Fruit fly (Drosophila melanogaster) whole organism: Measurements from ENCODE around the gene CG3119.

Experiments used
- CG8478 ChIP-seq: fragments of >200 bp; optimal IDR thresholded peaks from 2 replicates; lab custom pipeline; 2018; ENCODE audit warnings: inconsistent platforms
- Dll ChIP-seq: fragments of >200 bp; optimal IDR thresholded peaks from 2 replicates; lab custom pipeline; 2017
- EcR ChIP-seq, 2 experiments: fragments of >200 bp; optimal IDR thresholded peaks; 2 replicates each; lab custom pipeline; 2017; ENCODE audit warnings: missing biosample characterization in 2 of 2, missing genetic modification characterization in 2 of 2, missing genetic modification reagents in 2 of 2
- pan ChIP-seq: fragments of >200 bp; optimal IDR thresholded peaks from 2 replicates; lab custom pipeline; 2017
- psq ChIP-seq: fragments of >200 bp; optimal IDR thresholded peaks from 2 replicates; lab custom pipeline; 2017
- usp ChIP-seq: fragments of >200 bp; optimal IDR thresholded peaks from 2 replicates; lab custom pipeline; 2017; ENCODE audit warnings: missing biosample characterization, missing genetic modification characterization, mixed read lengths

Gene CG3119

DNA sequence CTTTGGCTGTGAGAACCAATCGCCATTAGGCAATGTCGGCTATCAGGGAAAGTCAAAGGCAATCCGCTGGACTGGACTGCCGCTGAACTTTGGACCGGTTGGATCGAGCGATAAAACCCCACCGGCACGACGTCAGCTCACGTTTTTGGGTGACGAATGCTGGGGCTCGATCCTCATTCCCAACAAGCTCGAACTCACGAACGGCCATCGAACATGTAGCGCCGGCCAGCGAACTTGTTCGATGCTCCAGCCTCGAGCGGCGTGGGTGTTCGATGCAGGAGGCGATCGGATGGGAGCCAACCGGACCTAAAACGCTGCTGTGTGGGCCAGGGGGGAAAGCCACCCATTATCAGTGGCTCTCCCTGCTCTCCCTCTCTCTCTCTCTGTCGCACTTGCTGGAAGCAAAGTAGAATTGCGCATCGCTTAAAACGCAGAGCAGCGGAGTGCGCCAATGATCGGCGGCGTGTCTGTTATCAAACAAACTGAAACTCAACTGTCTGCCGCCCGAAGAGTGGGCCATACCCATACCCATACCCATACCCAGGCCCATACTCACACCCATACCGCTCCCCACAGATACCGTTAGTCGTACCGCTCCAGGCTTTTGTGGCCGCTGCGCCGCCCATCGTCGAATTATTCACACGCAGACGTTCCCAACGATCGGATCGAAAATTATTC is 32.9 kb downstream of the CG3119 start, which contains the start of gene daw:
TSS of gene daw (plus strand) at position 628 of the 678 bp plus-strand sequence.
- no peak for TF ChIP-seq usp (GFP tag; lab: Kevin White, UChicago)
- TF ChIP-seq Dll (lab: Kevin White, UChicago), result peak; percentile 8

DNA sequence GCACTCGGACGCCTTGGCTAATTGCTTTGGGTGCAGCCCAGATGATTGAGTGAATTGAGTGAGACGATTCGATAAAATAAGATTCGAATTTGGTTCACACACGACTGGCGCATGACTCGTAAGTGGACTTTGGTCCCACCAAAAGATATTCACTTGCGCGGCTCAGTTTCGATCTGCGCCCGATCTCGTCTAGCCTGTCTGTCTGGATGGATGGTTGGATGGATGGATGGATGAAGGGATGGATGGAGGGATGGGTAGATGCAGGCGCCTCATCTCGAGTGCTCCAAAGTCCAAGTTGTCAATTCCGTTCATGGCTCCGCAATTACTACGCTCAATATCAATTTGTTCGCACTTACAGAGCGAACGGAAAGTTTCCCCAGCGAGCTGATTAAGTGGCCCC is 35.1 kb downstream of the CG3119 start:
- no peak for TF ChIP-seq Dll (lab: Kevin White, UChicago)
- no peak for TF ChIP-seq EcR (GFP tag; optimal IDR thresholded peaks at IDR 0.05; lab: Kevin White, UChicago)
- TF ChIP-seq pan (lab: Kevin White, UChicago), result no peak
- TF ChIP-seq usp (GFP tag; lab: Kevin White, UChicago), result no peak
- no peak for TF ChIP-seq psq (lab: Kevin White, UChicago)
- no peak for TF ChIP-seq CG8478

DNA sequence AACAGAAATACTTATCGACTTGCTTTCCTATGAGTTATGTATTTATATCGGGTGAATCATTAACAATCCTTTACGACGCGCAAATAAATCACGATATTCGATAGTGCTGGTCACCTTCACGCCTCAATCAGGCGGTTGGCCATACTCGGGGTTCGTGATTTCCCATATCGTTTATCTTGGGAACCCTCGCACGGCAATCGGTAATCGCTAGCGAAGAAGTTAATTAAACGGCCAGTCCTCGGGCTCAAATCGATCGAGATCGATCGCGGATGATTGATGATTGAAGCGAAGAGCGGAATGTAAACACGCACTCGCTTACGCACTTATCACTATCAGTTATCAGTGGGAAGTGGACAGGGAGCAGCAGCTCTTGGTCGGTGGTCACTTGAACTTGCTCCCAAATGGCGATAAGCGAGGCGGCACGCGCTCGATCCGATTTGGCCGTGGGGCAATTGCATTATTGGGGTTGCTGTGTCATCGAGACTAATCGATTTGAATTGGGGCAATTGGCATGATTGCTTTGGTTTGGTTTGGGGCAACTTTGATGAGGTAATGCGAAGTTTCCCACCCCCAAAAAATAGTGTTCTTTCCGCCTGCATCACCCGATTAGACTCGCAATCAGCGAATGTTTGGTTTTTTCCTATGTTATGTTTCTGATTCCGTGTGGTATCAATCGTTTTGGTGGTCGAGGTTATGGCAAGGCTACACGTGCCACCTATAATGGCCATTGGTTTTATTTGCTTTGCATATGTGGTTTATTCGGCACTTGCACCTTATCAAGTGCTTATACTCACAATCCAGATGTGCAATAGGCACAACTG is 36.5 kb downstream of the CG3119 start:
- no peak for TF ChIP-seq Dll (lab: Kevin White, UChicago)
- TF ChIP-seq pan (lab: Kevin White, UChicago), result no peak
- no peak for TF ChIP-seq usp (GFP tag; lab: Kevin White, UChicago)
- no peak for TF ChIP-seq EcR (GFP tag; optimal IDR thresholded peaks at IDR 0.05; lab: Kevin White, UChicago)
- TF ChIP-seq psq (lab: Kevin White, UChicago), result no peak
- no peak for TF ChIP-seq CG8478

DNA sequence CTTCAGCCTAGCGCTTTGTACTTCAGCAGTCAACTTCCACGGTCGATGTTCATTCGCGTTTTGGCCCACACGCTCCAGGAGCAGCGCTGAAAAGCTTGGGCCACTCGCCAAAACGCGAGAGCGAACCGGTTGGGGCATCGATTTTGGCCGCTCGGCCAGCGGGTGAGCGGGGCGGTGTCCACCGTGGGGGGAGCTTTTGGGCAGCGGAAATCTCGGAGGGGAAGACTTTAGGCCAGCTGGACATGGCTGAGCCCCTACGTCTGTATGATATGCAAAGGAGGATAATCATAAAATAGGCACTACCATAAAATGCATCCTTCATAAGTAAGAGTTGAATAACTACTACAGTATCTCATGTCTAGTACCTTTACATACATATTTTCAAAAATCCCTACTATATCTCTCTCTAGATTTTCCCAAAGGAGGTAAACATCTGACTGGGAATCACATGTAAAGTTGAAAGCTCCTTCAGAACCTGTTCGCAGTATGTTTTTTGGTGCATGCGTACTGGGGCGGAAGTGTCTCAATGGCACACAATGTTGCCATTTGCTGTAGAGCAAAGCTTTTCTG is 37.6 kb downstream of the CG3119 start, which contains the start of gene Syt1:
TSS of gene Syt1 (minus strand) at position 71 of the 570 bp plus-strand sequence.
- no peak for TF ChIP-seq EcR (GFP tag; optimal IDR thresholded peaks at IDR 0.05; lab: Kevin White, UChicago)
- no peak for TF ChIP-seq CG8478
- no peak for TF ChIP-seq psq (lab: Kevin White, UChicago)
- no peak for TF ChIP-seq usp (GFP tag; lab: Kevin White, UChicago)
- no peak for TF ChIP-seq pan (lab: Kevin White, UChicago)
- TF ChIP-seq Dll (lab: Kevin White, UChicago), result no peak

DNA sequence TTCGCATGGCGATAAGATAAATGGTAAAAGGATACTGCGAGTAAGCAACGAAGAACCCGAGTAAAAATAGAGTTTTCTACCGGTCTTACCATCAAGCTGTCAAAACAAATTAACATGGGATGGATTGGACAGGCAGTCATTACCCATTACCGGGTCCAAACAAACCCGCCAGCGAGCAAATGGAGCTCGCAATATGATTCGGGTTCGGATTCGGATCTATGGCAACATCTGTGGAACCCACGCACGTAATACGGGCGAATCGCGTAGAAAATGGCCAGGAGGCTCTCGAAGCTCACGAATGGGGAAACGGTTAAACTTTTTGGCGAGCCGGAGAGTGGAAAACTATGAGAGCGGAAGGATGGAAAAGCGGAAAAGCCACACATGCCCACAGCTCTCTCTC is 40.4 kb downstream of the CG3119 start:
- TF ChIP-seq CG8478, result no peak
- no peak for TF ChIP-seq pan (lab: Kevin White, UChicago)
- no peak for TF ChIP-seq psq (lab: Kevin White, UChicago)
- TF ChIP-seq EcR (GFP tag; optimal IDR thresholded peaks at IDR 0.05; lab: Kevin White, UChicago), result no peak
- TF ChIP-seq Dll (lab: Kevin White, UChicago), result no peak
- no peak for TF ChIP-seq usp (GFP tag; lab: Kevin White, UChicago)
